Worm (Caenorhabditis elegans): ENCODE data around the gene math-16.

math-16 gene

DNA sequence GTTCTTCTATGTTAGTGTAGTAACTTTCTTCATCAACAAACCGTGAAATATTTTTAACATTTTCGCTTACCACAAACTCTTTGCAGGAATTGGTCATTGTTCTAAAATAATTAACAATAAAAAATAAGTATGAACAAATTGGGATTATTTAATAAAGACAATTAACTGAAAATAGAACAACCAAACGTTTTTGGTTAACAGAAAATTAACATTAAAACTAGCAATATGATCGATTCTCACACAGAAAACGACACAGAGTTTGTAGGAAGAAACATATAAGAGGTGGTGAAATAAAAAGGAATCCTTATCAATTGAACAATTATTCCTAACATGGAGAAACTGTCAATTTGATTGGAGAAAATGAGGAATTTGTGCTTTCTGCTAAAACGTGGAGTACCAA lies at the start of gene math-16:
math-16 (minus strand) TSS at position 101 of the 400 bp plus-strand sequence.
- TF ChIP-seq unc-98 (GFP tag; IDR thresholded peaks at IDR 0.05) (no peak), fkh-4 (tag; optimal IDR thresholded peaks at IDR 0.05; ENCODE audit: borderline replicate concordance) (no peak), dpl-1 (GFP tag; optimal IDR thresholded peaks at IDR 0.05) (no peak), snpc-4 (tag; optimal IDR thresholded peaks at IDR 0.05) (no peak), fkh-8 (tag; optimal IDR thresholded peaks at IDR 0.05) (no peak), unc-62 (GFP tag; optimal IDR thresholded peaks at IDR 0.05) (no peak), rnt-1 (tag; optimal IDR thresholded peaks at IDR 0.05) (no peak)

DNA sequence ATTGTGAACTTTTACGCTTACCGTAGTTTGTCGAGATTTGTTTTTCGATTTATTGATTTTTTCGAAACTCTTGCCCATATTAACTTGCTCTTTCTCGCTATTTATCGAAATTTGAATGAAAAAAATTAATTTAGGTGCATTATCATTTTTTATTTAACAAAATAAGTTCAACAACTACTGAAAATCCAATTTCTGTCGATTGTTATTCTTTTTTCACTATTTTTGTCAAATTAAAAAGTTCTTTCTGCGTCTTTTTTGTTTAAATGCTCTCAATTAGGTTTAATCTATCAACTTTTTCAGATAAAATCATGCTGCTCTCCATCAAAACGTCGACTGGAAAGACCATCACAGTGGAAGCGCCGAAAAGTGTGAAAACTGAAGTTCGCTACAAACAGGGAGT lies 47.6 kb upstream of the math-16 start, which contains the start of gene F52C6.2:
F52C6.2 (plus strand) TSS at position 301 of the 400 bp plus-strand sequence.
- no peak for TF ChIP-seq lin-39 (tag; optimal IDR thresholded peaks at IDR 0.05)
- no peak for TF ChIP-seq lsy-2 (tag; optimal IDR thresholded peaks at IDR 0.05)
- no peak for TF ChIP-seq dpl-1 (GFP tag; optimal IDR thresholded peaks at IDR 0.05)

DNA sequence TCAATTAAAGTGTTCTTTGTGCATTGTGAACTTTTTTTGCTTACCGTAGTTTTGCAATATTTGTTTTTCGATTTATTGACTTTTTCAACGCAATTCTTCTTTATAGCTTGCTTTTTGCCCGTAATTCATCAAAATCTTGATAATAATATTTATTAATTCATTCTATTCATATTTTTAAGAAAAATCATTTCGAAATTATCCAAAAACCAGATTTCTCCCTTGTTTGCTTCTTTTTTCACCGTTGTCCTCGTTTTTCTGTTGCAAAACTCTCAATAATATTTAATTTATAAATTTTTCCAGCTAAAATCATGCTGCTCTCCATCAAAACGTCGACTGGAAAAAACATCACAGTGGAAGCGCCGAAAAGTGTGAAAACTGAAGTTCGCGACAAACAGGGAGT lies 45.9 kb upstream of the math-16 start, which contains the start of gene F52C6.3:
F52C6.3 (plus strand) TSS at position 301 of the 400 bp plus-strand sequence.
- TF ChIP-seq ceh-63 (GFP tag; optimal IDR thresholded peaks at IDR 0.05) (no peak), zip-4 (GFP tag; optimal IDR thresholded peaks at IDR 0.05) (no peak), elt-2 (tag; optimal IDR thresholded peaks at IDR 0.05) (no peak), fkh-8 (tag; optimal IDR thresholded peaks at IDR 0.05) (no peak), grh-1 (GFP tag; IDR thresholded peaks at IDR 0.05) (no peak), dsc-1 (tag; optimal IDR thresholded peaks at IDR 0.05) (no peak), nhr-20 (tag; optimal IDR thresholded peaks at IDR 0.05) (no peak), unc-86 (tag; optimal IDR thresholded peaks at IDR 0.05) (no peak), hlh-17 (GFP tag; optimal IDR thresholded peaks at IDR 0.05; ENCODE audit: borderline replicate concordance) (no peak), aha-1 (tag; optimal IDR thresholded peaks at IDR 0.05) (no peak), nhr-85 (tag) (no peak)

DNA sequence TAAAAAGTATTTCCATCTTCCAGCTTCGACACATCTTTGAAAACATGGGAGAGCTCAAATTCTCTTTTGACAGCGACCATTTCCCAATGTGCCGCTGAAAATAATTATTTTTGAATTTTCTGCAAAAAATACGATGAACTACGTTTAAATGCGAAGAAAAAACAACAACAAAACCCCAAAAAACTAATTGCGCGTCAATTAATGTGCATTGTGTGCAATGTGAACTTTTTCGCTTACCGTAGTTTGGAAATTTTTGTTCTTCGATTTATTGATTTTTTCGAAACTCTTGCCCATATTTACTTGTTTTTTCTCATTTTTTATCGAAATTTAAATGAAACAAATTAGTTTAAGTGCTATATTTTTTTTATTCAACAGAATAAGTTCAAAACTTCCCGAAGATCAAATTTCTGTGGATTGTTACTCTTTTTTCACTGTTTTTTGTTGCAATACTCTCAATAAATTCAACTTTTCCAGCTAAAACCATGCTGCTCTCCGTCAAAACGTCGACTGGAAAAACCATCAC lies 44.2 kb upstream of the math-16 start, which contains the start of the genes bath-2 and F52C6.4:
bath-2 (minus strand) TSS at position 101 of the 523 bp plus-strand sequence.
F52C6.4 (plus strand) TSS at position 473 of the 523 bp plus-strand sequence.
- TF ChIP-seq unc-62 (GFP tag; optimal IDR thresholded peaks at IDR 0.05) (no peak), mef-2 (tag; optimal IDR thresholded peaks at IDR 0.05) (no peak), zag-1 (tag; optimal IDR thresholded peaks at IDR 0.05) (no peak), nhr-19 (GFP tag; conservative IDR thresholded peaks at IDR 0.05) (no peak), nhr-11 (tag; optimal IDR thresholded peaks at IDR 0.05) (no peak), tlp-1 (tag; optimal IDR thresholded peaks at IDR 0.05) (no peak), nhr-90 (tag; optimal IDR thresholded peaks at IDR 0.05; ENCODE audit: poor library complexity) (no peak), snpc-4 (tag; optimal IDR thresholded peaks at IDR 0.05) (no peak), nhr-237 (tag; optimal IDR thresholded peaks at IDR 0.05) (no peak), sox-4 (tag; optimal IDR thresholded peaks at IDR 0.05) (no peak), ets-5 (GFP tag; IDR thresholded peaks at IDR 0.05) (no peak), ama-1 (optimal IDR thresholded peaks at IDR 0.05) (no peak), mdl-1 (tag; optimal IDR thresholded peaks at IDR 0.05) (no peak)

DNA sequence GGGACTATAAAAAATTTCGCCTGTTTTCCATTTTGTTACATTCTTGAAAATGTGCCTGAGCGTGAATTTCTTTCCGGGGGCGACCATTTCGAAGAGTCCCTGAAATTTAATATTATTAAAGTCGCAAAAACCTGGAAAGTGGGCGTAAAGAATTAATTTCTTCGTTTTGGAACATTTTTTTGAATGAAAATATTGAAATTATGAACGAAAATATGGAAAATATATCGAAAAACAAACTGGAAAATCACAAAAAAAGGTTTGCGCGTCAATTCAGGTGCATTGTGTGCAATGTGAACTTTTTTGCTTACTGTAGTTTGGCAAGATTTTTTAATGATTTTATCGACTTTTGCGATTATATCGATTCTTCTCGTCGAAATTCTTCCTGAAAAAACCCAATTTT lies 42.5 kb upstream of the math-16 start, which contains the start of gene bath-7:
bath-7 (minus strand) TSS at position 101 of the 400 bp plus-strand sequence.
- TF ChIP-seq efl-1 (optimal IDR thresholded peaks at IDR 0.05) (no peak), efl-1 (GFP tag; optimal IDR thresholded peaks at IDR 0.05 in 1 of 2) (peak in 1 of 2 experiments; percentile 62), nhr-11 (tag; optimal IDR thresholded peaks at IDR 0.05) (no peak)

DNA sequence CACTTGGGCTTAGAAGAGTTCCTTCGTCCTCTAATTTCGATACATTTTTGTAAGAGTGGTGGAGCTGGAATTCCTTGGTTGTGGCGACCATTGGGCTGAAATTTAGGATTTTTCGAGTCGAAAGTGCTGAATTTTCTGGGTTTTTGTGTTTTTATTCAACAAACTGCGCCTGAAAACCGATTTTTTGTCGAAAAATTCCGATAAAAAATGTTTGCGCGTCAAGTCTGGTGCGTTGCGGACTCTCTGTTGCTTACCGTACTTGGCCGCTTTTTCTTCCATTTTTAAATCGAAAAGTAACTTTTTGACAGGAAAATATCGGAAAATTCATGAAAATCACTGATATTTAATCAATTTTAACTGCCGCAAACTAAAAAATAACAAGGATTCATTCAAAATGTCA lies 39.3 kb upstream of the math-16 start, which contains the start of gene bath-4:
bath-4 (minus strand) TSS at position 101 of the 400 bp plus-strand sequence.
- no peak for TF ChIP-seq sox-4 (tag; optimal IDR thresholded peaks at IDR 0.05)
- no peak for TF ChIP-seq egl-13 (tag; optimal IDR thresholded peaks at IDR 0.05)
- no peak for TF ChIP-seq unc-30 (tag; optimal IDR thresholded peaks at IDR 0.05)
- TF ChIP-seq pqm-1 (tag; optimal IDR thresholded peaks at IDR 0.05) = no peak
- no peak for TF ChIP-seq mdl-1 (tag; optimal IDR thresholded peaks at IDR 0.05)
